Fruit fly (Drosophila melanogaster): ENCODE measurements around the gene Cpr65Ec.

Cpr65Ec gene

dm6 chr3L:7092904-7093303, at the start of gene Cpr65Ec:
TSS of gene Cpr65Ec (plus strand) at chr3L:7093204.
- TF ChIP-seq CG17801 (GFP tag; optimal IDR thresholded peaks at IDR 0.05; ENCODE audit: partially characterized antibody), result no peak

- no peak for TF ChIP-seq CG17801 (GFP tag; optimal IDR thresholded peaks at IDR 0.05; ENCODE audit: partially characterized antibody)
Observed at dm6 chr3L:7058401-7058999, 34.5 kb upstream of the Cpr65Ec start.

- TF ChIP-seq CG17801 (GFP tag; optimal IDR thresholded peaks at IDR 0.05; ENCODE audit: partially characterized antibody), result no peak
Observed at dm6 chr3L:7066014-7066413, 27.0 kb upstream of the Cpr65Ec start, which contains the start of gene CG14823. TSS of gene CG14823 (plus strand) at chr3L:7066314.

dm6 chr3L:7069099-7069498, 23.9 kb upstream of the Cpr65Ec start, which contains the start of gene CG32391:
TSS of gene CG32391 (minus strand) at chr3L:7069199.
- TF ChIP-seq CG17801 (GFP tag; optimal IDR thresholded peaks at IDR 0.05; ENCODE audit: partially characterized antibody), result no peak

dm6 chr3L:7075147-7075546, 17.9 kb upstream of the Cpr65Ec start, which contains the start of gene CG34030:
TSS of gene CG34030 (minus strand) at chr3L:7075247.
- no peak for TF ChIP-seq CG17801 (GFP tag; optimal IDR thresholded peaks at IDR 0.05; ENCODE audit: partially characterized antibody)

- no peak for TF ChIP-seq CG17801 (GFP tag; optimal IDR thresholded peaks at IDR 0.05; ENCODE audit: partially characterized antibody)
Observed at dm6 chr3L:7077258-7077657, 15.7 kb upstream of the Cpr65Ec start, which contains the start of gene CG8641. TSS of gene CG8641 (minus strand) at chr3L:7077462.

- TF ChIP-seq CG17801 (GFP tag; optimal IDR thresholded peaks at IDR 0.05; ENCODE audit: partially characterized antibody), result no peak
Observed at dm6 chr3L:7082168-7082567, 10.8 kb upstream of the Cpr65Ec start.

dm6 chr3L:7086093-7086492, 6.9 kb upstream of the Cpr65Ec start:
- TF ChIP-seq CG17801 (GFP tag; optimal IDR thresholded peaks at IDR 0.05; ENCODE audit: partially characterized antibody), result no peak

- TF ChIP-seq CG17801 (GFP tag; optimal IDR thresholded peaks at IDR 0.05; ENCODE audit: partially characterized antibody), result no peak
Observed at dm6 chr3L:7086558-7087059, 6.4 kb upstream of the Cpr65Ec start, which contains the start of gene Cpr65Ea. TSS of gene Cpr65Ea (minus strand) at chr3L:7086608.

- no peak for TF ChIP-seq CG17801 (GFP tag; optimal IDR thresholded peaks at IDR 0.05; ENCODE audit: partially characterized antibody)
Observed at dm6 chr3L:7087347-7087746, 5.7 kb upstream of the Cpr65Ec start.

- TF ChIP-seq CG17801 (GFP tag; optimal IDR thresholded peaks at IDR 0.05; ENCODE audit: partially characterized antibody), result no peak
Observed at dm6 chr3L:7088687-7089086, 4.3 kb upstream of the Cpr65Ec start, which contains the start of gene Cpr65Eb. TSS of gene Cpr65Eb (minus strand) at chr3L:7088787.

- no peak for TF ChIP-seq CG17801 (GFP tag; optimal IDR thresholded peaks at IDR 0.05; ENCODE audit: partially characterized antibody)
Observed at dm6 chr3L:7090764-7091163, 2.2 kb upstream of the Cpr65Ec start.

dm6 chr3L:7091331-7091904, 1.6 kb upstream of the Cpr65Ec start:
- TF ChIP-seq CG17801 (GFP tag; optimal IDR thresholded peaks at IDR 0.05; ENCODE audit: partially characterized antibody), result no peak

- no peak for TF ChIP-seq CG17801 (GFP tag; optimal IDR thresholded peaks at IDR 0.05; ENCODE audit: partially characterized antibody)
Observed at dm6 chr3L:7094020-7094419, 1.0 kb downstream of the Cpr65Ec start.

dm6 chr3L:7094548-7095072, 1.6 kb downstream of the Cpr65Ec start, which contains the start of gene form3:
TSS of gene form3 (plus strand) at chr3L:7094818.
- TF ChIP-seq CG17801 (GFP tag; optimal IDR thresholded peaks at IDR 0.05; ENCODE audit: partially characterized antibody), result no peak

- TF ChIP-seq CG17801 (GFP tag; optimal IDR thresholded peaks at IDR 0.05; ENCODE audit: partially characterized antibody), result no peak
Observed at dm6 chr3L:7096530-7096929, 3.5 kb downstream of the Cpr65Ec start.
